Worm (Caenorhabditis elegans): ENCODE measurements around the gene ent-2.

ent-2 gene

DNA sequence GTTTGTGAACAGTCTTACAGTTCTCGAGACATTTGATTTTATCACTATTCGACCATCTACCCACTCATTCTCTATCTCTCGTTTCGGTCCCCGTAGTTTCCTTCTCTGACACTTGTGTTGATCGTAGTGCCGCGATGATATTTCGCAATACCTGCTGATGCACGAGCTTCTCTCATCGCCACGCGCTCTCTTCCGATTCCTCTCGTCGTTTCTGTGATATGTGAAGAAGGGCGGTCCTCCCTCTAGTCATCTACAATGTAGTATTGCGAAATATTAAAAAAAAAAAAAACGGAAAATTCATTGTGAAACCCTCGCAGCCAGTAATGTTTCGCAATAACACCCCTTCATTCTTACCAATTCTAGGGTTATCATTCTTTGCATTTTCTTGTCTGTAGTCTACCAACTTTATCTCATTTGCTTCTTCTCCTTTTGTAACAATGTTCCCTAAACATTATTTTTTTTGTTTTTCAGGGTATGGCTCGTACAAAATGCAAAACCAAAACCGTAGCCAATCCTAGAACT lies 6.7 kb downstream of the ent-2 start, which contains the start of gene nipi-3 (continued):
- peak; percentile 87 for TF ChIP-seq sem-4 (tag; optimal IDR thresholded peaks at IDR 0.05)
- TF ChIP-seq skn-1 (tag; optimal IDR thresholded peaks at IDR 0.05): peak; percentile 87
- peak; percentile 66 for TF ChIP-seq snpc-4 (tag; optimal IDR thresholded peaks at IDR 0.05)

DNA sequence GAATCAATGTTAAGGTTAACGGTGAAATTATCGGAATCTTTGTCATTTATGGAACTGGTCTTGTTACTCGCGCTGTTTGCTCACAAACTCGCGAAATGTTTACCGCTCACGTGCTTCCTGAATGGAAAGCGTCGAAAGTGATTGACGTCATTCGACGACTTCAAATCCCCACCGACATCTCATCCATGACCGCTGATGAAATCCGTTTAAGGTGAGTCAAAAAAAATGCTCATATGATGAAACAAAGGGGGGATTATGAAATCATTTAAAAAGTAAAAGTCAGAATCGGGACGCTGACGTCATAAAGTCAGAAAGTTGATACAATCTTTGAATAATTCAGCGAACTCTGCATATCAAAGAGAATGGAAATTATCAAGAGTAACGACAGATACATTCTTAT lies 7.7 kb downstream of the ent-2 start:
- peak; percentile 37 for TF ChIP-seq ztf-4 (tag; optimal IDR thresholded peaks at IDR 0.05)
- peak; percentile 32 for TF ChIP-seq C34F6.9 (tag; optimal IDR thresholded peaks at IDR 0.05)
- no peak for TF ChIP-seq blmp-1 (tag; optimal IDR thresholded peaks at IDR 0.05; ENCODE audit: insufficient read depth)
- peak in 1 of 2 experiments; percentile 30 for TF ChIP-seq lsy-2 (tag; optimal IDR thresholded peaks at IDR 0.05)
- TF ChIP-seq dmd-4 (tag; optimal IDR thresholded peaks at IDR 0.05): no peak
- peak; percentile 48 for TF ChIP-seq nhr-129 (tag; optimal IDR thresholded peaks at IDR 0.05)
- TF ChIP-seq sma-9 (GFP tag; optimal IDR thresholded peaks at IDR 0.05): peak; percentile 27
- TF ChIP-seq sma-9 (tag; optimal IDR thresholded peaks at IDR 0.05): no peak
- no peak for TF ChIP-seq elt-3 (tag; optimal IDR thresholded peaks at IDR 0.05)
- peak; percentile 6 for TF ChIP-seq nhr-21 (tag; optimal IDR thresholded peaks at IDR 0.05)
- TF ChIP-seq unc-39 (tag; optimal IDR thresholded peaks at IDR 0.05): no peak
- TF ChIP-seq unc-55 (GFP tag; optimal IDR thresholded peaks at IDR 0.05): peak; percentile 23

ce11 chrX:15609698-15610097 lies 8.8 kb downstream of the ent-2 start:
- TF ChIP-seq sma-9 (GFP tag; optimal IDR thresholded peaks at IDR 0.05) (peak; percentile 12), sma-9 (tag; optimal IDR thresholded peaks at IDR 0.05) (no peak), sma-3 (GFP tag; optimal IDR thresholded peaks at IDR 0.05) (no peak)

DNA sequence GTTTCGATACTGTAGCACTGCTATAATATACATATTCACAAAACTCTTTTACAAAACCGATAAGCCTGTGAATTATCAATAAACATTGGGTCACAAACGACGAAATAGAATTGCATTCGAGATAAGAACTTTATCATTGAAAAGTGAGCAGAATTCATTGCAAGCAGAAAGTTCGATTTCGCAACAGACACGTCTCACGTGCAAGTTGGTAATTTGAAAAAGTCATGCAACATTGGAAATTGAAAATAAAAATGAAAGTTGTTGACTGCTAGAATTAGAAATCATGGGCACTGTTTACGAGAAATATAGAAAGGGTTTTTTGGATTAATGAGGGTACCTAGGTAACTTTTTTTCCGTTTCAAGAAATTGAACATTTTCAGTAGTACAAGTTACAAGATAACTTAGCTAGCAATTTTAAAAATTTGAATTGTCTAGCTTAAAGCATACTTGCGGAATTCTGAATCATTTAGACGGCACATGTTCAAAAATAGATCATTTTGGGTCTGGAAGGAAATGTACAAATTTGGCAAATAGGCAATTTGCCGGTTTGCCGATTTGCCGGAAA lies 9.7 kb downstream of the ent-2 start:
- TF ChIP-seq lsy-2 (tag; optimal IDR thresholded peaks at IDR 0.05): peak; percentile 35 to 64
- TF ChIP-seq blmp-1 (tag; optimal IDR thresholded peaks at IDR 0.05; ENCODE audit: insufficient read depth): peak; percentile 37
- peak; percentile 93 for TF ChIP-seq crh-2 (tag; optimal IDR thresholded peaks at IDR 0.05)
- TF ChIP-seq elt-1 (tag; optimal IDR thresholded peaks at IDR 0.05): no peak
- TF ChIP-seq sma-3 (GFP tag; optimal IDR thresholded peaks at IDR 0.05): peak; percentile 63
- peak; percentile 70 for TF ChIP-seq gmeb-1 (tag; optimal IDR thresholded peaks at IDR 0.05)
- no peak for TF ChIP-seq snpc-4 (tag; optimal IDR thresholded peaks at IDR 0.05)
- TF ChIP-seq nhr-25 (tag; optimal IDR thresholded peaks at IDR 0.05): peak; percentile 63
- TF ChIP-seq ceh-82 (tag; optimal IDR thresholded peaks at IDR 0.05): no peak
- peak; percentile 50 for TF ChIP-seq lin-13 (GFP tag; optimal IDR thresholded peaks at IDR 0.05)
- TF ChIP-seq aly-2 (tag; optimal IDR thresholded peaks at IDR 0.05): peak; percentile 54
- peak; percentile 60 for TF ChIP-seq nhr-21 (tag; optimal IDR thresholded peaks at IDR 0.05)
- TF ChIP-seq sma-9 (GFP tag; optimal IDR thresholded peaks at IDR 0.05): peak; percentile 72
- no peak for TF ChIP-seq sma-9 (tag; optimal IDR thresholded peaks at IDR 0.05)
- peak; percentile 57 for TF ChIP-seq C34F6.9 (tag; optimal IDR thresholded peaks at IDR 0.05)
- TF ChIP-seq F13H6.1 (tag; optimal IDR thresholded peaks at IDR 0.05): peak; percentile 53
- peak; percentile 84 for TF ChIP-seq skn-1 (tag; optimal IDR thresholded peaks at IDR 0.05)
- TF ChIP-seq nhr-237 (tag; optimal IDR thresholded peaks at IDR 0.05): no peak
- TF ChIP-seq egl-27 (tag; optimal IDR thresholded peaks at IDR 0.05): no peak
- TF ChIP-seq unc-55 (GFP tag; optimal IDR thresholded peaks at IDR 0.05): peak; percentile 18
- peak; percentile 57 for TF ChIP-seq ztf-4 (tag; optimal IDR thresholded peaks at IDR 0.05)
- TF ChIP-seq ztf-1 (GFP tag; conservative IDR thresholded peaks at IDR 0.05): no peak
- TF ChIP-seq mdl-1 (tag; optimal IDR thresholded peaks at IDR 0.05): peak in 1 of 2 experiments; percentile 78
- peak; percentile 90 for TF ChIP-seq fos-1 (tag; optimal IDR thresholded peaks at IDR 0.05)
- TF ChIP-seq nhr-129 (tag; optimal IDR thresholded peaks at IDR 0.05): peak; percentile 85
- TF ChIP-seq alr-1 (tag; optimal IDR thresholded peaks at IDR 0.05): no peak
- TF ChIP-seq ama-1 (optimal IDR thresholded peaks at IDR 0.05): peak; percentile 71

DNA sequence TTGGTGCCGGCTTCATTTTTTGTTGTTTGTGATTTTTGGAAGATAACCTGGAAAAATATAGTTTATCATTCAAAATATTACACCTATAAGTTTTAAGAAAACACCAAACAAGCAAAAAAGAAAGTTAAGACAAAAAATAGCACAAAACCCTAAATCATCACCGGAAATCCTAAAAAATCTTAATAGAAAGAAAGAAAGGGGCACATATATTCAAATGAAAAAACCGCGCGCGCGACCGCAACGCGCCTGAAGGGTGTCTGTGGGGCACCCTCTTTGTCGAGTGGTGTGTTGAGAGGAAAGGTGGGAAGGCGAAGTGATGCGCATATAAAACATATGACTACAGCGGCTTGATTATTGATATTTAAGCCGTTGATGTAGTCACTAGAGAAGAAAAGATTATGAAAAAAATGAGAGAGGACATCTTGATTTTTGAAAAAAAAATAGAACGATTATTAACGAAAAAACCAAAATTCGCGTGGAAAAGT lies 12.9 kb downstream of the ent-2 start, which contains the start of gene K09E9.3:
TSS of gene K09E9.3 (minus strand) at position 51 of the 485 bp plus-strand sequence.
- TF ChIP-seq nhr-11 (tag; optimal IDR thresholded peaks at IDR 0.05): no peak
- peak in 1 of 2 experiments; percentile 30 for TF ChIP-seq lsy-2 (tag; optimal IDR thresholded peaks at IDR 0.05)
- peak; percentile 1 for TF ChIP-seq lin-13 (GFP tag; optimal IDR thresholded peaks at IDR 0.05)
- TF ChIP-seq peb-1 (tag; optimal IDR thresholded peaks at IDR 0.05): no peak
- no peak for TF ChIP-seq nhr-10 (tag; optimal IDR thresholded peaks at IDR 0.05)
- TF ChIP-seq unc-55 (GFP tag; optimal IDR thresholded peaks at IDR 0.05): peak; percentile 36
- no peak for TF ChIP-seq nhr-129 (tag; optimal IDR thresholded peaks at IDR 0.05)
- TF ChIP-seq snpc-4 (tag; optimal IDR thresholded peaks at IDR 0.05): no peak
- TF ChIP-seq aly-2 (tag; optimal IDR thresholded peaks at IDR 0.05): no peak
- TF ChIP-seq C34F6.9 (tag; optimal IDR thresholded peaks at IDR 0.05): no peak
